Fruit fly (Drosophila melanogaster) whole organism, wandering third instar larva: Measurements from ENCODE around the gene Srp72.
A peak's percentile ranks its signal among the peaks of the same experiment; 100 is the strongest.

ENCODE experiments used
- Abd-B ChIP-seq: fragments of >200 bp; optimal IDR thresholded peaks from 2 replicates; lab custom pipeline; 2017; ENCODE audit warnings: missing biosample characterization, missing genetic modification characterization
- CG32264 ChIP-seq: fragments of 200-800 bp; sonication (Bioruptor generic); optimal IDR thresholded peaks from 2 replicates; lab custom pipeline; 2016; ENCODE audit warnings: missing biosample characterization, missing genetic modification characterization
- CG9705 ChIP-seq: fragments of 200-800 bp; sonication (Bioruptor generic); optimal IDR thresholded peaks from 2 replicates; lab custom pipeline; 2018; ENCODE audit warnings: missing biosample characterization, mild to moderate bottlenecking, missing genetic modification characterization
- CrebA ChIP-seq: fragments of 200-800 bp; sonication (Bioruptor generic); optimal IDR thresholded peaks from 2 replicates; lab custom pipeline; 2016; ENCODE audit warnings: missing biosample characterization, mild to moderate bottlenecking, missing genetic modification characterization, borderline replicate concordance
- Dfd ChIP-seq: fragments of >200 bp; optimal IDR thresholded peaks from 2 replicates; lab custom pipeline; 2017; ENCODE audit warnings: missing biosample characterization, missing genetic modification characterization
- Dif ChIP-seq: fragments of 200-275, 200-300 bp; sonication (Bioruptor generic); optimal IDR thresholded peaks from 2 replicates; lab custom pipeline; 2018; ENCODE audit warnings: missing biosample characterization, missing genetic modification characterization; ENCODE audit not compliant: partially characterized antibody
- GATAd ChIP-seq: sonication (Bioruptor generic); optimal IDR thresholded peaks from 2 replicates; lab custom pipeline; 2016; ENCODE audit warnings: missing biosample characterization, missing genetic modification characterization
- HLH106 ChIP-seq: fragments of 200-800 bp; optimal IDR thresholded peaks from 3 replicates; lab custom pipeline; 2019; ENCODE audit warnings: missing biosample characterization, mild to moderate bottlenecking, missing genetic modification characterization, moderate library complexity
- Hnf4 ChIP-seq: fragments of 200-800 bp; sonication (Bioruptor generic); optimal IDR thresholded peaks from 2 replicates; lab custom pipeline; 2016; ENCODE audit warnings: missing biosample characterization, mild to moderate bottlenecking, missing genetic modification characterization
- Hr78 ChIP-seq: fragments of >200 bp; optimal IDR thresholded peaks from 2 replicates; lab custom pipeline; 2017; ENCODE audit warnings: missing biosample characterization, missing genetic modification characterization
- Hr83 ChIP-seq: fragments of 200-300 bp; sonication (Bioruptor generic); optimal IDR thresholded peaks from 2 replicates; lab custom pipeline; 2016; ENCODE audit warnings: missing biosample characterization, mild to moderate bottlenecking, missing genetic modification characterization, moderate library complexity; ENCODE audit not compliant: poor library complexity, severe bottlenecking
- Jra ChIP-seq: sonication (Bioruptor generic); optimal IDR thresholded peaks from 2 replicates; lab custom pipeline; 2016; ENCODE audit warnings: missing biosample characterization, missing genetic modification characterization
- Mio ChIP-seq: sonication (Bioruptor generic); optimal IDR thresholded peaks from 2 replicates; lab custom pipeline; 2016; ENCODE audit warnings: missing biosample characterization, missing genetic modification characterization
- Myc ChIP-seq: fragments of >200 bp; optimal IDR thresholded peaks from 2 replicates; lab custom pipeline; 2017
- N ChIP-seq: fragments of >200 bp; optimal IDR thresholded peaks from 2 replicates; lab custom pipeline; 2018; ENCODE audit warnings: missing biosample characterization, missing external identifiers, missing genetic modification characterization
- OdsH ChIP-seq: fragments of 200-800 bp; sonication (Bioruptor generic); optimal IDR thresholded peaks from 2 replicates; lab custom pipeline; 2016; ENCODE audit warnings: missing biosample characterization, mild to moderate bottlenecking, missing genetic modification characterization
- Rel ChIP-seq, 2 experiments: fragments of 200-800 bp; sonication (Bioruptor generic) in 1 of 2; optimal IDR thresholded peaks; 2 replicates in 1 of 2; 3 replicates in 1 of 2; lab custom pipeline; 2016 to 2019; ENCODE audit warnings: mild to moderate bottlenecking in 2 of 2, missing biosample characterization in 2 of 2, missing genetic modification characterization in 2 of 2, moderate library complexity in 1 of 2
- Sp1 ChIP-seq: fragments of 200-800 bp; sonication (Bioruptor generic); optimal IDR thresholded peaks from 3 replicates; lab custom pipeline; 2019; ENCODE audit warnings: missing biosample characterization, mild to moderate bottlenecking, missing genetic modification characterization, moderate library complexity
- Vsx2 ChIP-seq: fragments of 200-300, 225-300 bp; sonication (Bioruptor generic); optimal IDR thresholded peaks from 2 replicates; lab custom pipeline; 2018; ENCODE audit warnings: missing biosample characterization, missing genetic modification characterization; ENCODE audit not compliant: partially characterized antibody
- br ChIP-seq: fragments of 200-800 bp; sonication (Bioruptor generic); optimal IDR thresholded peaks from 2 replicates; lab custom pipeline; 2016; ENCODE audit warnings: missing biosample characterization, missing genetic modification characterization
- brk ChIP-seq: fragments of 200-800 bp; sonication (Bioruptor generic); optimal IDR thresholded peaks from 2 replicates; lab custom pipeline; 2016; ENCODE audit warnings: missing biosample characterization, mild to moderate bottlenecking, missing genetic modification characterization
- dl ChIP-seq, 2 experiments: fragments of 175-275, 200-275 bp in 1 of 2; fragments of 200-275 bp in 1 of 2; sonication (Bioruptor generic); optimal IDR thresholded peaks; lab custom pipeline; 2018; ENCODE audit warnings: mild to moderate bottlenecking in 2 of 2, missing biosample characterization in 2 of 2, missing genetic modification characterization in 2 of 2, moderate library complexity in 2 of 2; ENCODE audit not compliant: partially characterized antibody in 2 of 2, insufficient read depth in 1 of 2
- dmrt93B ChIP-seq: fragments of 200-800 bp; sonication (Bioruptor generic); optimal IDR thresholded peaks from 2 replicates; lab custom pipeline; 2018; ENCODE audit warnings: missing biosample characterization, mild to moderate bottlenecking, missing genetic modification characterization
- dsf ChIP-seq: sonication (Bioruptor generic); optimal IDR thresholded peaks from 2 replicates; lab custom pipeline; 2016; ENCODE audit warnings: missing biosample characterization, missing genetic modification characterization, borderline replicate concordance
- ey ChIP-seq: fragments of 200-800 bp; sonication (Bioruptor generic); optimal IDR thresholded peaks from 2 replicates; lab custom pipeline; 2016; ENCODE audit warnings: missing biosample characterization, missing genetic modification characterization
- foxo ChIP-seq, 2 experiments: fragments of 200-800 bp; sonication (Bioruptor generic); optimal IDR thresholded peaks; 2 replicates in 1 of 2; 3 replicates in 1 of 2; lab custom pipeline; 2016 to 2017; ENCODE audit warnings: missing biosample characterization in 2 of 2, missing genetic modification characterization in 2 of 2
- fru ChIP-seq: fragments of 200-800 bp; sonication (Bioruptor generic); optimal IDR thresholded peaks from 3 replicates; lab custom pipeline; 2016; ENCODE audit warnings: missing biosample characterization, mild to moderate bottlenecking, missing genetic modification characterization
- h ChIP-seq: fragments of 200-800 bp; sonication (Bioruptor generic); optimal IDR thresholded peaks from 3 replicates; lab custom pipeline; 2016; ENCODE audit warnings: missing biosample characterization, mild to moderate bottlenecking, missing genetic modification characterization
- jim ChIP-seq: fragments of 175-275, 200-325 bp; sonication (Bioruptor generic); optimal IDR thresholded peaks from 2 replicates; lab custom pipeline; 2016; ENCODE audit warnings: missing biosample characterization, mild to moderate bottlenecking, missing genetic modification characterization
- lola ChIP-seq: fragments of >200 bp; optimal IDR thresholded peaks from 2 replicates; lab custom pipeline; 2017; ENCODE audit warnings: missing biosample characterization, missing genetic modification characterization
- psq ChIP-seq: fragments of 200-800 bp; sonication (Bioruptor generic); optimal IDR thresholded peaks from 3 replicates; lab custom pipeline; 2017; ENCODE audit warnings: missing biosample characterization, mild to moderate bottlenecking, missing genetic modification characterization, moderate library complexity
- rgr ChIP-seq: fragments of 200-800 bp; sonication (Bioruptor generic); optimal IDR thresholded peaks from 3 replicates; lab custom pipeline; 2016; ENCODE audit warnings: missing biosample characterization, mild to moderate bottlenecking, missing genetic modification characterization
- sage ChIP-seq: fragments of 200-800 bp; sonication (Bioruptor generic); optimal IDR thresholded peaks from 2 replicates; lab custom pipeline; 2016; ENCODE audit warnings: missing biosample characterization, mild to moderate bottlenecking, missing genetic modification characterization
- sv ChIP-seq: fragments of 200-800 bp; sonication (Bioruptor generic); optimal IDR thresholded peaks from 3 replicates; lab custom pipeline; 2016; ENCODE audit warnings: missing biosample characterization, missing genetic modification characterization
- tai ChIP-seq: sonication (Bioruptor generic); optimal IDR thresholded peaks from 2 replicates; lab custom pipeline; 2016; ENCODE audit warnings: missing biosample characterization, missing genetic modification characterization
- usp ChIP-seq: fragments of >200 bp; optimal IDR thresholded peaks from 2 replicates; lab custom pipeline; 2017; ENCODE audit warnings: missing biosample characterization, missing genetic modification characterization
- woc ChIP-seq: sonication (Bioruptor generic); optimal IDR thresholded peaks from 2 replicates; lab custom pipeline; 2016; ENCODE audit warnings: missing biosample characterization, mild to moderate bottlenecking, missing genetic modification characterization

The Srp72 gene

DNA sequence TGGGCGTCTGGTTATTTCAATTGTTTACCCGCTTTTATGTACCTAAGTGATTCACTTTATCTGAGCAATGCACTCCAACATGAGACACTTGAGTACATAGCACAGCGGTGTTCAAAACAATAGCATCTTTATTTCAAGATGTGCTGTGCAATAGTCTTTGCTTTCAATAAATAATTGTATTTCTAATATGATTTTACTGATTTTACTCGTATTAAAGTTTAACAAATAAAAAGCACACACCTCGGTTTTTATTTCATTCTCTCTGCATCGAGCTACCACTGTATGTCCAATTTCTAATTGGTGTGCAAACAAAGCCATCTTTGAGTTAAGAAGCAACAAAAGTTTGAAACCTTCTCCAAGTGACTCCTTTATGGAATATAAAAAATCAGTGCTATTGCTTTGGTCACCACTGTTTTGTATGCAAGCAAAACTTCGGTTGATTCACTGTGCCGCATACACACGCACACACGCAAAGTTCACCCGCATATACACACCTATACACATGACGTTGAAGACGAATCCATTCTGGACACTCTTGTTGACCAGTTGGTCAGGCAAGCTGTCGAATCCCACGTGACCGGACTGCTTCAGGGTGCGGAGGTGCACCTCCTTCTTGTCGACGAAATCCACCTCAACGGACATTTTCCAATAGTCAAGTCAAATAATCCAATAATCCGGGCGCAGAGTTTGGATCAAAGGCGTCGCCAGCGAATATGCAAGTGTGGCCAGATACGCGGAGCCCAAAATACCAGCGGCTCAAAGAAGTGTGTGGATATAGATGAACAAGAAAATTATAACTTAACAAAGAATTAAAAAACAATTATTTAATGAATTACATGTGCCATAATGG lies 656 bp upstream of the Srp72 start, which contains the start of gene Septin2 (continued):
- TF ChIP-seq Dif: no peak
- TF ChIP-seq, all 38 proteins: peak for 23

DNA sequence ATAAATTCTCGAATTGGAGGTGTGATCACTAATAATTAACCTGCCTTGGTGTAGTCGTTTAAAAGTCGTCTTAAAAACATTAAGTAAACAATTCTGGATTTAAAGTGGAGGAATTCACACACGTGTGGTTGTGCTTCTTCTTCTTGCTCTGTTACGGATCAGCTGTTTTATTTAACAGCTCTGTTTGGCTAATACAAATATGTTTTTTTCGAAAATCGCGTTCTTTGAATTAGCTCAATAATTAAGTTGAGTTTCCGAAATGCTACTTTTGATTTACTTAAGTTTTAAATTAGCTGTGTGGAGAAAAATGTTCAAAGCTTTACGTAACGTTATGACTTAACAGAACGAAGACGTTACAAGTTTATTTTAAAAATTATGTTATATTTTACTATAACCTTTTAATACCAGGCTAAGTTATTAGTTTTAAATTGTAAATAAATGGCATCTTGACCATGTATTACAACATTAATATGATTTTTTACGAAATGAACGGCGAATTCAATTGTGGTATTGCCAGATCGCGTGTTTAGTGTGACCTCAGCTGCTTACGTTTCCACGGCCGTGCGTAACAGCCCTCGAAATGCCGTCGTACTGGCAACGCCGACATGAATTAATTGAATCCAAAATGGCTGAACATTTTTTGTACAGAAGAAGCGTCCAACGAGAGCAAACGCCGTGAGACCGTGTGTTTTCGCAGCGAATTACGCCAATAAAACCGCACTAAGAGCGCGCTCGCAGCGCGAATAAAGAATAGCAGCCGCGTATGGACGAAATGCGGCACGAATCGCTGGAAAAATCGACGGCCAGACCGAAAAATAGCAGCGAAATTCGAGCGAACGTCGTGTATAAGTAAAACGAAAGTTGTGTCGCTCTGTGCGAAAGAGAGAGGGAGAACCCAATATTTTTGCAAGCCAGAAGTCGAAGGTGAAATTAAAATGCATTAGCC lies 4.3 kb downstream of the Srp72 start, which contains the start of the genes Pus1 and bon:
Gene Pus1, minus strand, starts transcription at position 155 of the 946 bp plus-strand sequence.
Gene bon, plus strand, starts transcription at position 623 of the 946 bp plus-strand sequence.
- peak; percentile 36 for TF ChIP-seq h (GFP tag; lab: Kevin White, UChicago)
- TF ChIP-seq Sp1 (GFP tag; lab: Kevin White, UChicago): peak; percentile 15
- no peak for TF ChIP-seq br (GFP tag; lab: Kevin White, UChicago)
- TF ChIP-seq N (GFP tag; lab: Kevin White, UChicago): no peak
- peak in 1 of 2 experiments; percentile 59 for TF ChIP-seq foxo (GFP tag; optimal IDR thresholded peaks at IDR 0.05; lab: Kevin White, UChicago)
- no peak for TF ChIP-seq woc (GFP tag; lab: Kevin White, UChicago)
- peak; percentile 40 for TF ChIP-seq psq (GFP tag; lab: Kevin White, UChicago)
- no peak for TF ChIP-seq Abd-B (GFP tag; lab: Kevin White, UChicago)
- peak; percentile 89 for TF ChIP-seq Vsx2 (GFP tag; lab: Kevin White, UChicago)
- TF ChIP-seq dsf (GFP tag; lab: Kevin White, UChicago): no peak
- no peak for TF ChIP-seq Hr78 (GFP tag; lab: Kevin White, UChicago)
- no peak for TF ChIP-seq jim (GFP tag; lab: Kevin White, UChicago)
- TF ChIP-seq Hnf4 (GFP tag; lab: Kevin White, UChicago): peak; percentile 6
- TF ChIP-seq CG9705 (GFP tag; lab: Kevin White, UChicago): no peak
- TF ChIP-seq Jra (GFP tag; lab: Kevin White, UChicago): peak; percentile 12
- TF ChIP-seq dl (GFP tag; optimal IDR thresholded peaks at IDR 0.05; lab: Kevin White, UChicago; ENCODE audit: insufficient read depth in 1 of 2, partially characterized antibody in 2 of 2): no peak
- peak; percentile 39 for TF ChIP-seq Hr83 (GFP tag; lab: Kevin White, UChicago)
- TF ChIP-seq Myc (lab: Kevin White, UChicago): peak; percentile 24
- TF ChIP-seq Mio (GFP tag; lab: Kevin White, UChicago): no peak
- peak; percentile 30 for TF ChIP-seq rgr (GFP tag; lab: Kevin White, UChicago)
- TF ChIP-seq sv (GFP tag; lab: Kevin White, UChicago): no peak
- TF ChIP-seq GATAd (GFP tag; lab: Kevin White, UChicago): no peak
- TF ChIP-seq dmrt93B (GFP tag; lab: Kevin White, UChicago): no peak
- no peak for TF ChIP-seq lola (GFP tag; lab: Kevin White, UChicago)
- TF ChIP-seq Dfd (GFP tag; lab: Kevin White, UChicago): no peak
- peak; percentile 46 for TF ChIP-seq sage (GFP tag; lab: Kevin White, UChicago)
- TF ChIP-seq brk: peak; percentile 62
- no peak for TF ChIP-seq Rel (GFP tag; optimal IDR thresholded peaks at IDR 0.05; lab: Kevin White, UChicago)
- TF ChIP-seq Rel (tag; optimal IDR thresholded peaks at IDR 0.05; lab: Kevin White, UChicago): peak; percentile 61
- TF ChIP-seq OdsH (GFP tag; lab: Kevin White, UChicago): no peak
- TF ChIP-seq tai (GFP tag; lab: Kevin White, UChicago): no peak
- peak; percentile 1 for TF ChIP-seq fru (GFP tag; lab: Kevin White, UChicago)
- TF ChIP-seq ey: no peak
- TF ChIP-seq usp (GFP tag; lab: Kevin White, UChicago): no peak
- peak; percentile 29 for TF ChIP-seq Dif
- TF ChIP-seq CrebA (GFP tag; lab: Kevin White, UChicago): no peak
- TF ChIP-seq CG32264 (GFP tag; lab: Kevin White, UChicago): no peak
- TF ChIP-seq HLH106 (tag; lab: Kevin White, UChicago): peak; percentile 5
- TF ChIP-seq, all 38 proteins: peak for 16
